Fruit fly (Drosophila melanogaster) whole organism, prepupa: ENCODE results near the gene Wwox.

ENCODE experiments used
- CG1621 ChIP-seq: fragments of 200-800 bp; sonication (Bioruptor generic); optimal IDR thresholded peaks from 3 replicates; lab custom pipeline; 2018; ENCODE audit warnings: missing biosample characterization, mild to moderate bottlenecking, missing genetic modification characterization
- CG6808 ChIP-seq: fragments of 200-800 bp; sonication (Bioruptor generic); optimal IDR thresholded peaks from 3 replicates; lab custom pipeline; 2017; ENCODE audit warnings: missing biosample characterization, missing genetic modification characterization, mild to moderate bottlenecking, moderate library complexity, missing genetic modification reagents
- Smox ChIP-seq: fragments of 200-800 bp; sonication (Bioruptor generic); optimal IDR thresholded peaks from 3 replicates; lab custom pipeline; 2016; ENCODE audit warnings: missing biosample characterization, missing genetic modification characterization
- Sox102F ChIP-seq: fragments of 200-800 bp; sonication (Bioruptor generic); optimal IDR thresholded peaks from 2 replicates; lab custom pipeline; 2016; ENCODE audit warnings: missing biosample characterization, mild to moderate bottlenecking, missing genetic modification characterization
- Sox14 ChIP-seq: fragments of 200-800 bp; sonication (Bioruptor generic); optimal IDR thresholded peaks from 3 replicates; lab custom pipeline; 2016; ENCODE audit warnings: missing biosample characterization, missing genetic modification characterization
- net ChIP-seq: fragments of 200-800 bp; sonication (Bioruptor generic); optimal IDR thresholded peaks from 3 replicates; lab custom pipeline; 2016; ENCODE audit warnings: missing biosample characterization, missing genetic modification characterization

- peak; percentile 94 for TF ChIP-seq CG6808 (GFP tag; lab: Kevin White, UChicago)
- peak; percentile 2 for TF ChIP-seq CG1621 (tag; lab: Kevin White, UChicago)
- TF ChIP-seq Smox (GFP tag; lab: Kevin White, UChicago), result peak; percentile 31
- peak; percentile 91 for TF ChIP-seq Sox14
- peak; percentile 82 for TF ChIP-seq Sox102F (GFP tag; lab: Kevin White, UChicago)
- TF ChIP-seq net (GFP tag; lab: Kevin White, UChicago), result peak; percentile 91
Measured at dm6 chr2L:7993984-7994854, 9.9 kb downstream of the Wwox start, which contains the start of gene pes.
